Worm (Caenorhabditis elegans) whole organism, late embryonic: ENCODE measurements around the gene ceh-19.

Source experiments
- C08G9.2 ChIP-seq: sonication (generic microtip); optimal IDR thresholded peaks from 2 replicates; lab custom pipeline; 2016; ENCODE audit warnings: mild to moderate bottlenecking, missing genetic modification characterization, moderate library complexity, missing compliant biosample characterization
- Y22D7AL.16 ChIP-seq: sonication (generic microtip); optimal IDR thresholded peaks from 2 replicates; lab custom pipeline; 2016; ENCODE audit warnings: missing genetic modification characterization, missing compliant biosample characterization
- ama-1 ChIP-seq: fragments of 150-350 bp; optimal IDR thresholded peaks from 2 replicates; lab custom pipeline; 2014
- ceh-9 ChIP-seq: sonication (generic microtip); optimal IDR thresholded peaks from 2 replicates; lab custom pipeline; 2016; ENCODE audit warnings: mild to moderate bottlenecking, missing genetic modification characterization, inconsistent platforms, missing compliant biosample characterization
- ets-4 ChIP-seq: sonication (generic microtip); optimal IDR thresholded peaks from 2 replicates; lab custom pipeline; 2016; ENCODE audit warnings: missing genetic modification characterization, missing compliant biosample characterization
- fkh-10 ChIP-seq: fragments of 150-350 bp; optimal IDR thresholded peaks from 2 replicates; lab custom pipeline; 2014; ENCODE audit warnings: missing biosample characterization, missing genetic modification reagents, missing genetic modification characterization
- hlh-13 ChIP-seq: fragments of 200-800 bp; sonication (Bioruptor generic); optimal IDR thresholded peaks from 2 replicates; lab custom pipeline; 2018; ENCODE audit warnings: mild to moderate bottlenecking, missing genetic modification characterization, missing compliant biosample characterization
- lim-6 ChIP-seq: sonication (generic microtip); optimal IDR thresholded peaks from 2 replicates; lab custom pipeline; 2016; ENCODE audit warnings: missing genetic modification characterization, missing compliant biosample characterization
- nhr-11 ChIP-seq: fragments of 150-350 bp; optimal IDR thresholded peaks from 2 replicates; lab custom pipeline; 2014; ENCODE audit warnings: missing biosample characterization, missing genetic modification characterization
- pat-9 ChIP-seq: fragments of 200-800 bp; sonication (Bioruptor generic); optimal IDR thresholded peaks from 2 replicates; lab custom pipeline; 2018; ENCODE audit warnings: mild to moderate bottlenecking, missing genetic modification characterization, moderate library complexity, missing compliant biosample characterization

- TF ChIP-seq lim-6, result no peak
- TF ChIP-seq fkh-10 (GFP tag; lab: Kevin White, UChicago), result no peak
- no peak for TF ChIP-seq nhr-11 (tag; lab: Kevin White, UChicago)
- no peak for TF ChIP-seq Y22D7AL.16 (tag; lab: Kevin White, UChicago)
- TF ChIP-seq hlh-13, result no peak
- TF ChIP-seq ama-1 (lab: Kevin White, UChicago), result no peak
- no peak for TF ChIP-seq ets-4
- no peak for TF ChIP-seq C08G9.2
- no peak for TF ChIP-seq pat-9
- TF ChIP-seq ceh-9 (tag; lab: Kevin White, UChicago), result no peak
Measured at ce11 chrIV:7946457-7946856, 9.3 kb downstream of the ceh-19 start, which contains the start of gene czw-1.
